Worm (Caenorhabditis elegans): ENCODE data around the gene mrp-5.
A peak's percentile ranks its signal among the peaks of the same experiment; 100 is the strongest.

The mrp-5 gene

ce11 chrX:14975467-14976167 lies 29.5 kb upstream of the mrp-5 start, which contains the start of gene F20D1.3 (continued):
- TF ChIP-seq unc-98 (GFP tag; IDR thresholded peaks at IDR 0.05) (no peak), nhr-77 (tag; optimal IDR thresholded peaks at IDR 0.05) (peak; percentile 11), fkh-10 (GFP tag; optimal IDR thresholded peaks at IDR 0.05) (no peak), ets-5 (GFP tag; IDR thresholded peaks at IDR 0.05) (no peak), isw-1 (GFP tag; IDR thresholded peaks at IDR 0.05) (no peak), efl-1 (optimal IDR thresholded peaks at IDR 0.05) (peak; percentile 8 to 42), efl-1 (GFP tag; optimal IDR thresholded peaks at IDR 0.05 in 1 of 2) (peak in 1 of 2 experiments; percentile 15), fkh-8 (tag; optimal IDR thresholded peaks at IDR 0.05) (peak; percentile 75), ceh-63 (GFP tag; optimal IDR thresholded peaks at IDR 0.05) (no peak), Y116A8C.19 (tag; optimal IDR thresholded peaks at IDR 0.05; ENCODE audit: borderline replicate concordance) (no peak), nhr-76 (tag; optimal IDR thresholded peaks at IDR 0.05) (no peak), zip-4 (GFP tag; optimal IDR thresholded peaks at IDR 0.05) (no peak), mab-9 (GFP tag; IDR thresholded peaks at IDR 0.05) (no peak), jun-1 (tag; optimal IDR thresholded peaks at IDR 0.05) (peak; percentile 77), grh-1 (GFP tag; IDR thresholded peaks at IDR 0.05) (peak; percentile 46), F16B12.6 (tag; optimal IDR thresholded peaks at IDR 0.05) (no peak), irx-1 (tag; optimal IDR thresholded peaks at IDR 0.05) (peak; percentile 36), nhr-85 (tag) (peak; percentile 91), lsy-2 (tag; optimal IDR thresholded peaks at IDR 0.05) (peak in 1 of 2 experiments; percentile 65), tbx-2 (tag; optimal IDR thresholded peaks at IDR 0.05) (peak; percentile 60), efl-3 (GFP tag; optimal IDR thresholded peaks at IDR 0.05) (no peak), ceh-82 (tag; optimal IDR thresholded peaks at IDR 0.05) (peak in 2 of 3 experiments; percentile 16), snpc-4 (tag; optimal IDR thresholded peaks at IDR 0.05) (peak; percentile 4), aha-1 (tag; optimal IDR thresholded peaks at IDR 0.05) (no peak), tlp-1 (tag; optimal IDR thresholded peaks at IDR 0.05) (no peak), nhr-71 (tag; optimal IDR thresholded peaks at IDR 0.05) (peak; percentile 78), egl-13 (tag; optimal IDR thresholded peaks at IDR 0.05) (no peak), ceh-8 (GFP tag; optimal IDR thresholded peaks at IDR 0.05) (no peak), lin-35 (GFP tag; optimal IDR thresholded peaks at IDR 0.05) (peak; percentile 35 to 63), hlh-4 (tag; optimal IDR thresholded peaks at IDR 0.05) (no peak), nhr-20 (tag; optimal IDR thresholded peaks at IDR 0.05) (peak; percentile 66), xbp-1 (tag; optimal IDR thresholded peaks at IDR 0.05) (peak; percentile 6), ces-1 (GFP tag; optimal IDR thresholded peaks at IDR 0.05) (no peak), vab-15 (tag; optimal IDR thresholded peaks at IDR 0.05) (no peak), egl-27 (tag; optimal IDR thresholded peaks at IDR 0.05) (no peak), zag-1 (tag; optimal IDR thresholded peaks at IDR 0.05) (no peak), ama-1 (optimal IDR thresholded peaks at IDR 0.05) (no peak), nhr-237 (tag; optimal IDR thresholded peaks at IDR 0.05) (peak; percentile 26), ceh-88 (GFP tag; IDR thresholded peaks at IDR 0.05) (no peak), lin-15B (tag; optimal IDR thresholded peaks at IDR 0.05) (no peak), pqm-1 (tag; optimal IDR thresholded peaks at IDR 0.05) (no peak), nhr-19 (GFP tag; conservative IDR thresholded peaks at IDR 0.05) (no peak), nhr-11 (tag; optimal IDR thresholded peaks at IDR 0.05) (no peak), nhr-12 (tag; optimal IDR thresholded peaks at IDR 0.05) (no peak), ztf-11 (tag; optimal IDR thresholded peaks at IDR 0.05) (no peak), hlh-17 (GFP tag; optimal IDR thresholded peaks at IDR 0.05; ENCODE audit: borderline replicate concordance) (no peak), elt-2 (tag; optimal IDR thresholded peaks at IDR 0.05) (no peak), mdl-1 (tag; optimal IDR thresholded peaks at IDR 0.05) (peak in 1 of 2 experiments; percentile 34), swsn-7 (tag; optimal IDR thresholded peaks at IDR 0.05) (peak; percentile 44), lin-39 (tag; optimal IDR thresholded peaks at IDR 0.05) (no peak), unc-130 (tag; optimal IDR thresholded peaks at IDR 0.05) (peak; percentile 34), lir-3 (tag; optimal IDR thresholded peaks at IDR 0.05; ENCODE audit: poor library complexity) (no peak), fos-1 (tag; optimal IDR thresholded peaks at IDR 0.05) (peak; percentile 97)
